Fruit fly (Drosophila melanogaster): Measurements from ENCODE around the gene CG6527.

dm6 chr3L:10516707-10517450 lies 42.0 kb downstream of the CG6527 start:
- TF ChIP-seq CG32121 (GFP tag; IDR thresholded peaks at IDR 0.05) (no peak), gl (tag; optimal IDR thresholded peaks at IDR 0.05) (no peak), Snoo (tag; optimal IDR thresholded peaks at IDR 0.05) (no peak), CG14655 (GFP tag; optimal IDR thresholded peaks at IDR 0.05) (peak; percentile 46), CG9948 (tag; optimal IDR thresholded peaks at IDR 0.05) (no peak), Pif1A (GFP tag; optimal IDR thresholded peaks at IDR 0.05) (no peak), Ets98B (GFP tag; IDR thresholded peaks at IDR 0.05) (no peak), CG34367 (tag; optimal IDR thresholded peaks at IDR 0.05) (no peak), CG17806 (tag; optimal IDR thresholded peaks at IDR 0.05) (no peak), CG8301 (tag; optimal IDR thresholded peaks at IDR 0.05) (no peak), CG4496 (GFP tag; IDR thresholded peaks at IDR 0.05) (0 out of 3 replicates have a peak, but pooled peaks have one; percentile 28), EcR (GFP tag; optimal IDR thresholded peaks at IDR 0.05) (no peak)
